Worm (Caenorhabditis elegans): ENCODE data around the gene H03E18.1.

ce11 chrX:8485392-8485791 is 22.3 kb upstream of the H03E18.1 start:
- TF ChIP-seq F55B11.4 (tag; optimal IDR thresholded peaks at IDR 0.05; ENCODE audit: borderline replicate concordance, insufficient read depth) (no peak), B0019.2 (GFP tag; conservative IDR thresholded peaks at IDR 0.05) (no peak), hmg-1.2 (GFP tag; IDR thresholded peaks at IDR 0.05) (no peak), ceh-40 (GFP tag; IDR thresholded peaks at IDR 0.05) (no peak)

All from whole organism, young adult.